Fruit fly (Drosophila melanogaster): ENCODE data around the gene Sdr.

Sdr gene

dm6 chr3R:14893791-14894782 lies 24.3 kb upstream of the Sdr start, which contains the start of gene Dph2 (continued):
- TF ChIP-seq CG18764 (GFP tag; optimal IDR thresholded peaks at IDR 0.05): peak; percentile 32
- peak; percentile 23 for TF ChIP-seq CG10654 (GFP tag; optimal IDR thresholded peaks at IDR 0.05)
- TF ChIP-seq CG11093 (GFP tag; IDR thresholded peaks at IDR 0.05): peak; percentile 59; the same call in 1 of the 3 replicates
- TF ChIP-seq Optix (GFP tag; IDR thresholded peaks at IDR 0.05): no peak
- TF ChIP-seq CG10147 (GFP tag; optimal IDR thresholded peaks at IDR 0.05): peak; percentile 56
- peak; percentile 86 for TF ChIP-seq CG17829 (tag; optimal IDR thresholded peaks at IDR 0.05)
- peak; percentile 47; the same call in 1 of the 2 replicates for TF ChIP-seq danr (GFP tag; IDR thresholded peaks at IDR 0.05)
- peak; percentile 89 for TF ChIP-seq Med (GFP tag)
- peak; percentile 50 for TF ChIP-seq kah (GFP tag; optimal IDR thresholded peaks at IDR 0.05)
- peak; percentile 75 for TF ChIP-seq CG6689 (GFP tag; IDR thresholded peaks at IDR 0.05)
- TF ChIP-seq Six4 (GFP tag; optimal IDR thresholded peaks at IDR 0.05): peak; percentile 44
- TF ChIP-seq CHES-1-like (GFP tag; optimal IDR thresholded peaks at IDR 0.05): peak; percentile 27
- TF ChIP-seq chm (GFP tag; IDR thresholded peaks at IDR 0.05): peak; percentile 35; the same call in 1 of the 2 replicates
- no peak for TF ChIP-seq cg (GFP tag; optimal IDR thresholded peaks at IDR 0.05)

dm6 chr3R:14894783-14894883 lies 23.8 kb upstream of the Sdr start, which contains the start of gene CG14860:
TSS of gene CG14860 (plus strand) at chr3R:14894784.
- peak; percentile 5 for TF ChIP-seq gfzf (GFP tag; optimal IDR thresholded peaks at IDR 0.05)
- TF ChIP-seq Dip2 (GFP tag; IDR thresholded peaks at IDR 0.05): no peak
- no peak for TF ChIP-seq CG17568 (GFP tag; optimal IDR thresholded peaks at IDR 0.05)
- TF ChIP-seq zen (tag; optimal IDR thresholded peaks at IDR 0.05): no peak
- TF ChIP-seq pita (GFP tag; optimal IDR thresholded peaks at IDR 0.05): peak; percentile 11
- peak; percentile 3; the same call in 1 of the 2 replicates for TF ChIP-seq MBD-R2 (GFP tag; IDR thresholded peaks at IDR 0.05)
- no peak for TF ChIP-seq CG9437 (GFP tag; optimal IDR thresholded peaks at IDR 0.05)
- no peak for TF ChIP-seq HHEX (GFP tag; optimal IDR thresholded peaks at IDR 0.05)
- TF ChIP-seq CG3407 (GFP tag; optimal IDR thresholded peaks at IDR 0.05): no peak
- peak; percentile 20 for TF ChIP-seq Sin3A (optimal IDR thresholded peaks at IDR 0.05)
- no peak for TF ChIP-seq CG6791 (GFP tag; IDR thresholded peaks at IDR 0.05; ENCODE audit: partially characterized antibody)

dm6 chr3R:14898280-14898756 lies 20.1 kb upstream of the Sdr start, which contains the start of the genes Nup93-2 and CG3817:
TSS of gene Nup93-2 (minus strand) at chr3R:14898372.
TSS of gene CG3817 (plus strand) at chr3R:14898739.
- TF ChIP-seq CG4707 (GFP tag; optimal IDR thresholded peaks at IDR 0.05) (no peak), Drgx (GFP tag; IDR thresholded peaks at IDR 0.05) (no peak; the same call in 1 of the 2 replicates), hbn (GFP tag; IDR thresholded peaks at IDR 0.05; ENCODE audit: partially characterized antibody) (no peak), CG9727 (GFP tag; optimal IDR thresholded peaks at IDR 0.05) (peak; percentile 61), sug (tag; optimal IDR thresholded peaks at IDR 0.05) (peak; percentile 84), CG15479 (GFP tag; optimal IDR thresholded peaks at IDR 0.05) (no peak), C15 (GFP tag; IDR thresholded peaks at IDR 0.05) (no peak), ems (GFP tag; optimal IDR thresholded peaks at IDR 0.05) (no peak), gsb (GFP tag; IDR thresholded peaks at IDR 0.05) (no peak; the same call in 1 of the 2 replicates), H15 (GFP tag; IDR thresholded peaks at IDR 0.05) (0 out of 3 replicates have a peak, but pooled peaks have one; percentile 36), CG7556 (GFP tag; optimal IDR thresholded peaks at IDR 0.05) (peak; percentile 56), CG12236 (GFP tag; optimal IDR thresholded peaks at IDR 0.05) (no peak), Blimp-1 (GFP tag; optimal IDR thresholded peaks at IDR 0.05) (peak; percentile 21), HLH54F (GFP tag; optimal IDR thresholded peaks at IDR 0.05) (peak; percentile 43), CG11398 (GFP tag; optimal IDR thresholded peaks at IDR 0.05) (no peak), zfh1 (GFP tag; IDR thresholded peaks at IDR 0.05) (no peak), Abd-B (GFP tag; optimal IDR thresholded peaks at IDR 0.05) (peak; percentile 92), CG9876 (GFP tag; optimal IDR thresholded peaks at IDR 0.05) (no peak), CG16813 (GFP tag; IDR thresholded peaks at IDR 0.05; ENCODE audit: partially characterized antibody) (peak; percentile 75), CG3163 (GFP tag; optimal IDR thresholded peaks at IDR 0.05) (no peak), PHDP (tag; optimal IDR thresholded peaks at IDR 0.05) (peak; percentile 22), CG4617 (GFP tag; optimal IDR thresholded peaks at IDR 0.05; ENCODE audit: borderline replicate concordance) (no peak), corto (GFP tag; optimal IDR thresholded peaks at IDR 0.05) (no peak)

All from whole organism, embryonic.